Fruit fly (Drosophila melanogaster): ENCODE measurements around the gene CG5653.

CG5653 gene

dm6 chr3L:8954648-8955033, 11.5 kb downstream of the CG5653 start, which contains the start of gene GNBP3 (continued):
- TF ChIP-seq esg (GFP tag; conservative IDR thresholded peaks at IDR 0.05) (0 out of 2 replicates have a peak, but pooled peaks have one; percentile 17), Dp (GFP tag; optimal IDR thresholded peaks at IDR 0.05) (no peak), Fer1 (GFP tag; optimal IDR thresholded peaks at IDR 0.05) (peak; percentile 88), CTCF (GFP tag; optimal IDR thresholded peaks at IDR 0.05) (peak; percentile 6), CG8765 (GFP tag; IDR thresholded peaks at IDR 0.05) (no peak), Dek (tag; optimal IDR thresholded peaks at IDR 0.05) (peak; percentile 60), Nf-YC (tag; optimal IDR thresholded peaks at IDR 0.05) (peak; percentile 22), cato (GFP tag; optimal IDR thresholded peaks at IDR 0.05; ENCODE audit: borderline replicate concordance) (no peak), Chrac-16 (GFP tag; optimal IDR thresholded peaks at IDR 0.05) (peak; percentile 22), CG8388 (GFP tag; optimal IDR thresholded peaks at IDR 0.05) (peak; percentile 40), nerfin-2 (GFP tag; IDR thresholded peaks at IDR 0.05; ENCODE audit: partially characterized antibody) (no peak), CG13287 (GFP tag; IDR thresholded peaks at IDR 0.05; ENCODE audit: partially characterized antibody) (no peak), Abd-B (GFP tag; optimal IDR thresholded peaks at IDR 0.05) (peak; percentile 54), pzg (GFP tag; optimal IDR thresholded peaks at IDR 0.05) (no peak), CrebB (tag; optimal IDR thresholded peaks at IDR 0.05) (peak; percentile 30), Spps (tag; optimal IDR thresholded peaks at IDR 0.05) (peak; percentile 71), dmrt99B (tag; optimal IDR thresholded peaks at IDR 0.05) (peak; percentile 70), Sry-β (GFP tag; optimal IDR thresholded peaks at IDR 0.05) (peak; percentile 11), Xrp1 (GFP tag; IDR thresholded peaks at IDR 0.05) (peak; percentile 86), CG15601 (tag; optimal IDR thresholded peaks at IDR 0.05) (peak; percentile 60), ci (GFP tag; IDR thresholded peaks at IDR 0.05) (peak; percentile 39; the same call in 1 of the 3 replicates), row (GFP tag; IDR thresholded peaks at IDR 0.05) (peak; percentile 58; the same call in 2 of the 3 replicates), CG10959 (GFP tag; IDR thresholded peaks at IDR 0.05) (peak; percentile 69), slou (GFP tag; optimal IDR thresholded peaks at IDR 0.05) (no peak), chm (GFP tag; IDR thresholded peaks at IDR 0.05) (no peak), en (GFP tag; optimal IDR thresholded peaks at IDR 0.05) (no peak), gcm2 (GFP tag; optimal IDR thresholded peaks at IDR 0.05) (no peak), shn (GFP tag; optimal IDR thresholded peaks at IDR 0.05) (no peak), CG2712 (tag; optimal IDR thresholded peaks at IDR 0.05) (peak; percentile 70), sr (GFP tag; IDR thresholded peaks at IDR 0.05) (no peak), vfl (GFP tag; optimal IDR thresholded peaks at IDR 0.05) (no peak), CG11085 (GFP tag; IDR thresholded peaks at IDR 0.05) (0 out of 2 replicates have a peak, but pooled peaks have one; percentile 51), CG6683 (GFP tag; optimal IDR thresholded peaks at IDR 0.05) (peak; percentile 75), Hey (tag; optimal IDR thresholded peaks at IDR 0.05) (no peak), ken (GFP tag; IDR thresholded peaks at IDR 0.05) (0 out of 3 replicates have a peak, but pooled peaks have one; percentile 15), Optix (GFP tag; IDR thresholded peaks at IDR 0.05) (no peak)

- TF ChIP-seq grau (tag; optimal IDR thresholded peaks at IDR 0.05): no peak
- no peak for TF ChIP-seq CG2875 (GFP tag; optimal IDR thresholded peaks at IDR 0.05)
- TF ChIP-seq oc (tag; optimal IDR thresholded peaks at IDR 0.05): no peak
- no peak for TF ChIP-seq CG11723 (GFP tag; optimal IDR thresholded peaks at IDR 0.05)
- no peak for TF ChIP-seq Atf6 (GFP tag; IDR thresholded peaks at IDR 0.05)
- TF ChIP-seq nerfin-2 (GFP tag; IDR thresholded peaks at IDR 0.05; ENCODE audit: partially characterized antibody): peak; percentile 46; the same call in 1 of the 2 replicates
- TF ChIP-seq sens-2 (GFP tag; IDR thresholded peaks at IDR 0.05): no peak
- peak; percentile 56; the same call in 2 of the 3 replicates for TF ChIP-seq CG14860 (GFP tag; IDR thresholded peaks at IDR 0.05; ENCODE audit: partially characterized antibody)
- no peak for TF ChIP-seq so (GFP tag; IDR thresholded peaks at IDR 0.05)
- TF ChIP-seq PHDP (tag; optimal IDR thresholded peaks at IDR 0.05): no peak
- TF ChIP-seq CG2199 (GFP tag; IDR thresholded peaks at IDR 0.05): no peak
- TF ChIP-seq CG34422 (GFP tag; IDR thresholded peaks at IDR 0.05): no peak
- peak; percentile 55; the same call in 1 of the 2 replicates for TF ChIP-seq tna (GFP tag; IDR thresholded peaks at IDR 0.05; ENCODE audit: partially characterized antibody)
- no peak for TF ChIP-seq Sin3A (optimal IDR thresholded peaks at IDR 0.05)
- TF ChIP-seq CG7987 (GFP tag; optimal IDR thresholded peaks at IDR 0.05): no peak
- no peak for TF ChIP-seq vvl (GFP tag; IDR thresholded peaks at IDR 0.05)
- TF ChIP-seq gsb-n (tag; optimal IDR thresholded peaks at IDR 0.05): no peak
These were observed 12.1 kb downstream of the CG5653 start, which contains the start of the genes CG43783 and orb2 for dm6 chr3L:8953962-8954647. CG43783 (minus strand) TSS chr3L:8954272. orb2 (minus strand) TSS chr3L:8954463.
